Worm (Caenorhabditis elegans): ENCODE results near the gene chil-17.

Gene chil-17

DNA sequence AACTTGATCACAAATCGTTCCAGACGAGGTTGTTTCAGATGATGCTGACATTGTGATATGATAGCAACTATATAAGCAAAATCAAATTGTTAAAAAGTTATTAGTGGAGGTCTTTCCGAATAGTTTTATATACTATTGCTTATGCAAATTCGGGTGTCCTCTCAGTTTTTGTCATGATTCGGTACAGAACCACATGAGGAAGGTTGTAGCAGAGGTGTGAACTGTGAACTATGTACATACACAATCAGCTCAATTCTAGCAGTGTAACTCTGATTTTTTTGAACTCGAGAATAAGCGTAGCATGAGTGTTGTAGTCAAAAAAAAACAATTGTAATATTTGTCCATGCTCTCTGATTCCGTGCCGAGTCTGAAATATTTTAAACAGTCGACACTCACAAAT lies 36.9 kb downstream of the chil-17 start, which contains the start of gene Y51B9A.6:
TSS of gene Y51B9A.6 (minus strand) at position 101 of the 400 bp plus-strand sequence.
- TF ChIP-seq tbx-2 (tag; optimal IDR thresholded peaks at IDR 0.05) (no peak), ets-4 (tag; optimal IDR thresholded peaks at IDR 0.05) (no peak), syd-9 (tag; optimal IDR thresholded peaks at IDR 0.05) (no peak), elt-2 (tag; optimal IDR thresholded peaks at IDR 0.05) (no peak), ttx-3 (tag; optimal IDR thresholded peaks at IDR 0.05) (no peak), lim-6 (tag; optimal IDR thresholded peaks at IDR 0.05) (no peak), ceh-24 (tag; optimal IDR thresholded peaks at IDR 0.05) (no peak), ztf-16 (tag; optimal IDR thresholded peaks at IDR 0.05) (no peak), lin-11 (tag; optimal IDR thresholded peaks at IDR 0.05) (no peak), ceh-6 (GFP tag; optimal IDR thresholded peaks at IDR 0.05) (no peak)

DNA sequence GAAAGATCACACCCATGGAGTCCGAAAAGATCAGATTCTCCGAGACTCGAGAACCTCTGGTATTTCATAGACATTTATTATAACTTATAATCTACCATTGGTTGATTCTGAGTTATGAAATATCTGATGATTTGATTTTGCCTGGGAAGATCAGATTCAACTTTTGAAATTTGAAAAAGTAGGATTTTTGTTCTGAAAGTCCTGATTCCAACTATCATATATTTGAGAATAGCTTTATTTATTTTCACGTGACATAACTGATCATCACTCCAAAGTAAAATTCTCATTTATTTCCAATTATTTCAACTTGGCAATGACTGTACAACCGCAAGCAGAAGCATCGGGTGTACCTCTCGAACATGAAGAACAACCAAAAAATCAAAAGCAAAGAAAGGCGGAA lies 40.2 kb downstream of the chil-17 start, which contains the start of gene Y51B9A.7:
TSS of gene Y51B9A.7 (plus strand) at position 301 of the 400 bp plus-strand sequence.
- no peak for TF ChIP-seq elt-2 (tag; optimal IDR thresholded peaks at IDR 0.05)
- no peak for TF ChIP-seq ceh-2 (tag; optimal IDR thresholded peaks at IDR 0.05)
- no peak for TF ChIP-seq che-1 (tag; optimal IDR thresholded peaks at IDR 0.05)
- TF ChIP-seq unc-55 (GFP tag; optimal IDR thresholded peaks at IDR 0.05): no peak
- TF ChIP-seq unc-3 (GFP tag; conservative IDR thresholded peaks at IDR 0.05): no peak
- TF ChIP-seq unc-3 (tag; optimal IDR thresholded peaks at IDR 0.05): no peak
- no peak for TF ChIP-seq ama-1 (optimal IDR thresholded peaks at IDR 0.05)
- no peak for TF ChIP-seq mec-3 (tag; optimal IDR thresholded peaks at IDR 0.05; ENCODE audit: borderline replicate concordance)
- no peak for TF ChIP-seq sox-4 (tag; optimal IDR thresholded peaks at IDR 0.05)
- no peak for TF ChIP-seq ceh-34 (tag; optimal IDR thresholded peaks at IDR 0.05)
- TF ChIP-seq lin-11 (tag; optimal IDR thresholded peaks at IDR 0.05): no peak
- TF ChIP-seq pat-9 (tag; optimal IDR thresholded peaks at IDR 0.05): no peak
- no peak for TF ChIP-seq fax-1 (tag; optimal IDR thresholded peaks at IDR 0.05)
- no peak for TF ChIP-seq ceh-18 (tag; optimal IDR thresholded peaks at IDR 0.05)

- TF ChIP-seq hlh-15 (tag; optimal IDR thresholded peaks at IDR 0.05): no peak
- TF ChIP-seq eyg-1 (tag; optimal IDR thresholded peaks at IDR 0.05): no peak
- TF ChIP-seq syd-9 (tag; optimal IDR thresholded peaks at IDR 0.05): no peak
- TF ChIP-seq F13H6.1 (tag; optimal IDR thresholded peaks at IDR 0.05): no peak
- no peak for TF ChIP-seq K09A11.1 (tag; optimal IDR thresholded peaks at IDR 0.05; ENCODE audit: insufficient read depth)
- no peak for TF ChIP-seq lin-11 (tag; optimal IDR thresholded peaks at IDR 0.05)
- TF ChIP-seq mec-3 (tag; optimal IDR thresholded peaks at IDR 0.05; ENCODE audit: borderline replicate concordance): no peak
- TF ChIP-seq madf-2 (tag; optimal IDR thresholded peaks at IDR 0.05): no peak
- no peak for TF ChIP-seq ets-4 (tag; optimal IDR thresholded peaks at IDR 0.05)
- no peak for TF ChIP-seq elt-4 (tag; optimal IDR thresholded peaks at IDR 0.05)
- TF ChIP-seq dmd-4 (tag; optimal IDR thresholded peaks at IDR 0.05; ENCODE audit: borderline replicate concordance): no peak
- no peak for TF ChIP-seq ceh-22 (tag; optimal IDR thresholded peaks at IDR 0.05)
- TF ChIP-seq sox-4 (tag; optimal IDR thresholded peaks at IDR 0.05): no peak
- TF ChIP-seq ref-2 (tag; optimal IDR thresholded peaks at IDR 0.05): no peak
- TF ChIP-seq pha-4 (tag; optimal IDR thresholded peaks at IDR 0.05): no peak
- TF ChIP-seq che-1 (tag; optimal IDR thresholded peaks at IDR 0.05): no peak
Measured at ce11 chrII:9398370-9398901, 41.5 kb downstream of the chil-17 start, which contains the start of the genes Y51B9A.14 and Y51B9A.8. Gene Y51B9A.14, minus strand, starts transcription at chrII:9398470. Gene Y51B9A.8, plus strand, starts transcription at chrII:9398851.

- TF ChIP-seq tbx-7 (tag; optimal IDR thresholded peaks at IDR 0.05) (no peak), unc-55 (GFP tag; optimal IDR thresholded peaks at IDR 0.05) (no peak), ttx-3 (tag; optimal IDR thresholded peaks at IDR 0.05) (no peak), eyg-1 (tag; optimal IDR thresholded peaks at IDR 0.05) (no peak), pha-4 (tag; optimal IDR thresholded peaks at IDR 0.05) (no peak), hlh-6 (tag; optimal IDR thresholded peaks at IDR 0.05) (no peak), odd-2 (tag; optimal IDR thresholded peaks at IDR 0.05) (no peak)
Measured at ce11 chrII:9397496-9397895, 42.5 kb downstream of the chil-17 start, which contains the start of gene Y51B9A.9. Gene Y51B9A.9, minus strand, starts transcription at chrII:9397596.

Data from whole organism, late embryonic.